Worm (Caenorhabditis elegans) whole organism, late embryonic: ENCODE data around the gene srh-180.

Source experiments
- F13H6.1 ChIP-seq: sonication (generic microtip); optimal IDR thresholded peaks from 2 replicates; lab custom pipeline; 2016; ENCODE audit warnings: missing genetic modification characterization, missing compliant biosample characterization
- che-1 ChIP-seq: sonication (generic microtip); optimal IDR thresholded peaks from 2 replicates; lab custom pipeline; 2016; ENCODE audit warnings: mild to moderate bottlenecking, missing genetic modification characterization, missing compliant biosample characterization
- hlh-13 ChIP-seq: fragments of 200-800 bp; sonication (Bioruptor generic); optimal IDR thresholded peaks from 2 replicates; lab custom pipeline; 2018; ENCODE audit warnings: mild to moderate bottlenecking, missing genetic modification characterization, missing compliant biosample characterization
- lin-11 ChIP-seq: fragments of 200-800 bp; sonication (Bioruptor generic); optimal IDR thresholded peaks from 2 replicates; lab custom pipeline; 2018; ENCODE audit warnings: mild to moderate bottlenecking, missing genetic modification characterization, missing compliant biosample characterization
- pha-4 ChIP-seq: fragments of 150-350 bp; optimal IDR thresholded peaks from 2 replicates; lab custom pipeline; 2018; ENCODE audit warnings: missing biosample characterization, missing genetic modification reagents, missing genetic modification characterization
- tbx-2 ChIP-seq: sonication (generic microtip); optimal IDR thresholded peaks from 2 replicates; lab custom pipeline; 2016; ENCODE audit warnings: missing genetic modification characterization, missing compliant biosample characterization

DNA sequence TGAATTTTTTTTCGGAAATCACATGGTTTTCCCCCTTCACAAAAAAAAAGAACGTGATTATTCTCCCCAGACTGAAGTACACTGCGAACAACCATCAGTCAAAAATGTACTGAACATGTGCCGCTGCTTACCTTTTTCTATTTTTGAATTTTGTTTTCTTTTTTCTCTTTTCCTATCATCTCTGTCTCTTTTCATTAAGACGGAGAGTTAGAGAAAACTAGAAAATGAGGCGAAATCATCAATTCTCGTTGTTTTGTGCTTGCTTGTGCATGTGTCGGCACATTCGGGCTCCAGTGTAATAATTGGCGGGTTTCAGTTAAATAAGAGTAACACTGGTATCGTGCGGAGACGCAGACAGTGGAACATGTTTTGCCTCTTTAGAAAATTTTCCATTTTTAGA, 34.9 kb downstream of the srh-180 start:
- TF ChIP-seq tbx-2 (tag; lab: Kevin White, UChicago) = no peak
- no peak for TF ChIP-seq F13H6.1 (tag; lab: Kevin White, UChicago)
- TF ChIP-seq hlh-13 = no peak
- TF ChIP-seq lin-11 = no peak
- TF ChIP-seq che-1 (tag; lab: Kevin White, UChicago) = no peak
- no peak for TF ChIP-seq pha-4 (tag; lab: Kevin White, UChicago)
